Worm (Caenorhabditis elegans): Measurements from ENCODE around the gene H11E01.2.

- TF ChIP-seq him-1 (tag; optimal IDR thresholded peaks at IDR 0.05): no peak
- no peak for TF ChIP-seq dao-5 (tag; optimal IDR thresholded peaks at IDR 0.05)
- TF ChIP-seq W03F9.2 (tag; optimal IDR thresholded peaks at IDR 0.05): no peak
These were observed 7.0 kb upstream of the H11E01.2 start for ce11 chrX:1613860-1614259.
